Fruit fly (Drosophila melanogaster) whole organism, embryonic: ENCODE data around the gene CG9360.

ENCODE experiments used
- Adf1 ChIP-seq: fragments of 200-800 bp; sonication (Bioruptor generic); IDR thresholded peaks from 2 replicates; pipeline ENCODE4 v1.3.6; 2022; ENCODE audit warnings: missing biosample characterization, missing genetic modification characterization
- CG10366 ChIP-seq: fragments of 200-800 bp; sonication (Bioruptor generic); IDR thresholded peaks from 2 replicates; pipeline ENCODE4 v1.3.6; 2022; ENCODE audit warnings: missing biosample characterization, missing genetic modification characterization
- CG11093 ChIP-seq: fragments of 200-800 bp; sonication (Bioruptor generic); IDR thresholded peaks from 3 replicates; pipeline ENCODE4 v1.3.6; 2022; ENCODE audit warnings: missing biosample characterization, missing genetic modification characterization
- CG11247 ChIP-seq: fragments of 200-800 bp; sonication (Bioruptor generic); IDR thresholded peaks from 2 replicates; pipeline ENCODE4 v1.3.6; 2022; ENCODE audit warnings: missing biosample characterization, missing genetic modification characterization
- CG11504 ChIP-seq: fragments of 200-800 bp; sonication (Bioruptor generic); optimal IDR thresholded peaks from 3 replicates; lab custom pipeline; 2019; ENCODE audit warnings: missing biosample characterization, mild to moderate bottlenecking, missing genetic modification characterization, moderate library complexity
- CG11723 ChIP-seq: fragments of 200-800 bp; sonication (Bioruptor generic); optimal IDR thresholded peaks from 2 replicates; lab custom pipeline; 2017; ENCODE audit warnings: missing biosample characterization, mild to moderate bottlenecking, missing genetic modification characterization
- CG12071 ChIP-seq: fragments of 200-800 bp; sonication (Bioruptor generic); optimal IDR thresholded peaks from 3 replicates; lab custom pipeline; 2018; ENCODE audit warnings: missing biosample characterization, mild to moderate bottlenecking, missing genetic modification characterization
- CG14667 ChIP-seq: fragments of 200-800 bp; sonication (Bioruptor generic); IDR thresholded peaks from 2 replicates; pipeline ENCODE4 v1.3.6; 2022; ENCODE audit warnings: missing biosample characterization, missing genetic modification characterization
- CG15269 ChIP-seq: fragments of 200-800 bp; sonication (Bioruptor generic); optimal IDR thresholded peaks from 2 replicates; lab custom pipeline; 2018; ENCODE audit warnings: missing biosample characterization, mild to moderate bottlenecking, missing genetic modification characterization, moderate library complexity
- CG15479 ChIP-seq: fragments of 200-800 bp; sonication (Bioruptor generic); optimal IDR thresholded peaks from 3 replicates; lab custom pipeline; 2019; ENCODE audit warnings: missing biosample characterization, mild to moderate bottlenecking, missing genetic modification characterization, moderate library complexity
- CG18262 ChIP-seq: fragments of 200-800 bp; optimal IDR thresholded peaks from 3 replicates; lab custom pipeline; 2019; ENCODE audit warnings: missing biosample characterization, mild to moderate bottlenecking, missing genetic modification characterization, moderate library complexity
- CG3163 ChIP-seq: fragments of 200-800 bp; sonication (Bioruptor generic); optimal IDR thresholded peaks from 3 replicates; lab custom pipeline; 2016; ENCODE audit warnings: missing biosample characterization, missing genetic modification characterization
- CG32532 ChIP-seq: fragments of 200-800 bp; sonication (Bioruptor generic); IDR thresholded peaks from 2 replicates; pipeline ENCODE4 v1.3.6; 2022; ENCODE audit warnings: missing biosample characterization, missing genetic modification characterization
- CG32772 ChIP-seq: fragments of 200-800 bp; sonication (Bioruptor generic); IDR thresholded peaks from 2 replicates; pipeline ENCODE4 v1.3.6; 2022; ENCODE audit warnings: missing biosample characterization, missing genetic modification characterization
- CG3726 ChIP-seq: fragments of 200-800 bp; sonication (Bioruptor generic); IDR thresholded peaks from 3 replicates; pipeline ENCODE4, ENCODE4 v1.3.6; 2022; ENCODE audit warnings: missing biosample characterization, missing genetic modification characterization
- CG4360 ChIP-seq: fragments of 200-800 bp; sonication (Bioruptor generic); IDR thresholded peaks from 2 replicates; pipeline ENCODE4 v1.3.6; 2022; ENCODE audit warnings: missing biosample characterization, missing genetic modification characterization
- CG4617 ChIP-seq: fragments of 200-800 bp; sonication (Bioruptor generic); optimal IDR thresholded peaks from 3 replicates; lab custom pipeline; 2016; ENCODE audit warnings: missing biosample characterization, missing genetic modification characterization, borderline replicate concordance
- CG6854 ChIP-seq: fragments of 200-800 bp; sonication (Bioruptor generic); optimal IDR thresholded peaks from 3 replicates; lab custom pipeline; 2017; ENCODE audit warnings: missing biosample characterization, mild to moderate bottlenecking, missing genetic modification characterization
- CG8478 ChIP-seq: fragments of >200 bp; optimal IDR thresholded peaks from 2 replicates; lab custom pipeline; 2018
- CkIIα-i1 ChIP-seq: fragments of 200-800 bp; sonication (Bioruptor generic); IDR thresholded peaks from 2 replicates; pipeline ENCODE4 v1.3.6; 2022; ENCODE audit warnings: missing biosample characterization, missing genetic modification characterization
- Doc2 ChIP-seq: fragments of 200-800 bp; sonication (Bioruptor generic); IDR thresholded peaks from 2 replicates; pipeline ENCODE4 v1.3.6; 2022; ENCODE audit warnings: missing biosample characterization, missing genetic modification characterization
- Doc3 ChIP-seq: fragments of 200-800 bp; sonication (Bioruptor generic); IDR thresholded peaks from 3 replicates; pipeline ENCODE4 v1.3.6; 2022; ENCODE audit warnings: missing biosample characterization, missing genetic modification characterization; ENCODE audit not compliant: partially characterized antibody
- Dp ChIP-seq: fragments of 200-800 bp; sonication (Bioruptor generic); optimal IDR thresholded peaks from 2 replicates; lab custom pipeline; 2018; ENCODE audit warnings: missing biosample characterization, mild to moderate bottlenecking, missing genetic modification characterization, moderate library complexity
- Gug ChIP-seq: fragments of 200-800 bp; sonication (Bioruptor generic); IDR thresholded peaks from 4 replicates; pipeline ENCODE4 v1.3.6; 2022; ENCODE audit warnings: missing biosample characterization, missing genetic modification characterization
- Hand ChIP-seq: fragments of 200-800 bp; sonication (Bioruptor generic); optimal IDR thresholded peaks from 2 replicates; lab custom pipeline; 2017; ENCODE audit warnings: mild to moderate bottlenecking, missing biosample characterization, missing genetic modification reagents, missing genetic modification characterization
- HmgD ChIP-seq: fragments of 200-800 bp; sonication (Bioruptor generic); optimal IDR thresholded peaks from 3 replicates; lab custom pipeline; 2016; ENCODE audit warnings: missing biosample characterization, missing genetic modification characterization
- Hr3 ChIP-seq: fragments of 200-800 bp; sonication (Bioruptor generic); optimal IDR thresholded peaks from 3 replicates; lab custom pipeline; 2016; ENCODE audit warnings: missing biosample characterization, missing genetic modification characterization
- Max ChIP-seq: fragments of 200-800 bp; sonication (Bioruptor generic); optimal IDR thresholded peaks from 2 replicates; lab custom pipeline; 2016; ENCODE audit warnings: missing biosample characterization, mild to moderate bottlenecking, missing genetic modification characterization
- Meics ChIP-seq: fragments of 200-800 bp; sonication (Bioruptor generic); optimal IDR thresholded peaks from 2 replicates; lab custom pipeline; 2017; ENCODE audit warnings: missing biosample characterization, mild to moderate bottlenecking, missing genetic modification characterization
- Mes4 ChIP-seq: fragments of 200-800 bp; sonication (Bioruptor generic); optimal IDR thresholded peaks from 2 replicates; lab custom pipeline; 2016; ENCODE audit warnings: missing biosample characterization, missing genetic modification characterization
- Tbp ChIP-seq: fragments of >200 bp; optimal IDR thresholded peaks from 2 replicates; lab custom pipeline; 2018; ENCODE audit warnings: missing biosample characterization, missing genetic modification characterization
- cg ChIP-seq: fragments of 200-800 bp; sonication (Bioruptor generic); optimal IDR thresholded peaks from 3 replicates; lab custom pipeline; 2019; ENCODE audit warnings: missing biosample characterization, mild to moderate bottlenecking, missing genetic modification characterization, moderate library complexity
- fd64A ChIP-seq: fragments of 200-800 bp; sonication (Bioruptor generic); optimal IDR thresholded peaks from 3 replicates; lab custom pipeline; 2018; ENCODE audit warnings: missing biosample characterization, mild to moderate bottlenecking, missing genetic modification characterization
- grau ChIP-seq: fragments of 200-800 bp; optimal IDR thresholded peaks from 3 replicates; lab custom pipeline; 2019; ENCODE audit warnings: missing biosample characterization, mild to moderate bottlenecking, missing genetic modification characterization, moderate library complexity
- gsb-n ChIP-seq: fragments of 200-800 bp; sonication (Bioruptor generic); optimal IDR thresholded peaks from 3 replicates; lab custom pipeline; 2018; ENCODE audit warnings: missing biosample characterization, mild to moderate bottlenecking, missing genetic modification characterization
- h ChIP-seq: fragments of >200 bp; optimal IDR thresholded peaks from 2 replicates; lab custom pipeline; 2017
- hbn ChIP-seq: fragments of 200-800 bp; sonication (Bioruptor generic); IDR thresholded peaks from 2 replicates; pipeline ENCODE4 v1.3.6; 2022; ENCODE audit warnings: missing biosample characterization, missing genetic modification characterization; ENCODE audit not compliant: partially characterized antibody
- kay ChIP-seq: fragments of 200-800 bp; sonication (Bioruptor generic); optimal IDR thresholded peaks from 2 replicates; lab custom pipeline; 2016; ENCODE audit warnings: missing biosample characterization, missing genetic modification characterization
- maf-S ChIP-seq: fragments of 200-800 bp; sonication (Bioruptor generic); optimal IDR thresholded peaks from 2 replicates; lab custom pipeline; 2016; ENCODE audit warnings: missing biosample characterization, missing genetic modification characterization
- row ChIP-seq: fragments of 200-800 bp; sonication (Bioruptor generic); IDR thresholded peaks from 3 replicates; pipeline ENCODE4 v1.3.6; 2022; ENCODE audit warnings: missing biosample characterization, missing genetic modification characterization
- slou ChIP-seq: fragments of 200-800 bp; sonication (Bioruptor generic); optimal IDR thresholded peaks from 3 replicates; lab custom pipeline; 2016; ENCODE audit warnings: missing biosample characterization, missing genetic modification characterization
- sr ChIP-seq: fragments of 200-800 bp; sonication (Bioruptor generic); IDR thresholded peaks from 3 replicates; pipeline ENCODE4 v1.3.6; 2022; ENCODE audit warnings: missing biosample characterization, missing genetic modification characterization
- sug ChIP-seq: fragments of 200-800 bp; optimal IDR thresholded peaks from 2 replicates; lab custom pipeline; 2019; ENCODE audit warnings: missing biosample characterization, mild to moderate bottlenecking, missing genetic modification characterization, moderate library complexity
- tap ChIP-seq: fragments of 200-800 bp; optimal IDR thresholded peaks from 3 replicates; lab custom pipeline; 2019; ENCODE audit warnings: missing biosample characterization, mild to moderate bottlenecking, missing genetic modification characterization, moderate library complexity
- trem ChIP-seq: fragments of 200-800 bp; optimal IDR thresholded peaks from 3 replicates; lab custom pipeline; 2019; ENCODE audit warnings: missing biosample characterization, mild to moderate bottlenecking, missing genetic modification characterization, moderate library complexity
- vfl ChIP-seq: fragments of 200-800 bp; sonication (Bioruptor generic); optimal IDR thresholded peaks from 2 replicates; lab custom pipeline; 2016; ENCODE audit warnings: missing biosample characterization, missing genetic modification characterization
- wdn ChIP-seq: fragments of 200-800 bp; sonication (Bioruptor generic); IDR thresholded peaks from 2 replicates; pipeline ENCODE4 v1.3.6; 2022; ENCODE audit warnings: missing biosample characterization, missing genetic modification characterization

Gene CG9360

DNA sequence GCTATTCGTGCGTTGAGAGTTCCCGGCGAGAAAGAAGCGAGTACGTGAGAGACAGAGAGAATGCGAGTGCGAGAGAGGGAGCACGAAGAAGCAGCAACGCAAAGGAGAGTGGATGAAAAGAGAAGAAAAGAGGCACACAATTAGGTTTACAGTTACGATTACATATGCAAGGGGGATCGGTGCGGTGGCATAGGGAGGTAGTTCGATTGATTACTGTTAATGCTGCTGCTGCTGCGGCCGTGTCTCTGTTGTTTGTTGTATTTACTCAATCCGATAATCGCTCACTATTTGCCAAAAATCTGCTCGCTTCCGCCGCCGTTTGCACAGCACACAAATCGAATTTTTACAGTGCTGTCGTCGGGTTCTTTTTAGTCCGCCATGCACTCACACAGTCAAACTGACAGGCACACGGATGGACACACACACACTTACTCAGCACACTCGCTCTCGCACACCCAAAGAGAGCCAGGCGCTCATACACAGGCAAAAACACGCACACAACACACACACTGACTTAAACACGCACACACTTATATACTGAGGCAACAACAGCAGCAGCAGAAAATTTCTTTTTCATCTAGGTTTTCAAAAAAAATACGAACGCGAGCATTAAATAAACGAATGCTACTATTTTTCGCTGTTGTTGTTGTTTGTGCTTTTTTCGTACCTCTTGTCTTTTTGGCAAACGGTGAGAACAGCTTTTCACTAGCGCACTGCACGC, 50.4 kb downstream of the CG9360 start (continued):
- TF ChIP-seq CG11247 (GFP tag; lab: Robert Waterston, UW), result no peak
- TF ChIP-seq CG3163 (GFP tag; lab: Kevin White, UChicago), result peak; percentile 62
- no peak for TF ChIP-seq Meics (GFP tag; lab: Kevin White, UChicago)
- peak; percentile 63 for TF ChIP-seq Hand
- TF ChIP-seq gsb-n (tag; lab: Kevin White, UChicago), result no peak
- peak; percentile 86 for TF ChIP-seq CG8478 (lab: Kevin White, UChicago)
- TF ChIP-seq kay (GFP tag; lab: Kevin White, UChicago), result no peak
- no peak for TF ChIP-seq maf-S (GFP tag; lab: Kevin White, UChicago)
- TF ChIP-seq CG10366 (GFP tag; lab: Robert Waterston, UW), result no peak
- TF ChIP-seq CG32532 (GFP tag; lab: Robert Waterston, UW), result 0 out of 2 replicates have a peak, but pooled peaks have one; percentile 24
- TF ChIP-seq HmgD, result no peak
- no peak for TF ChIP-seq tap (tag; lab: Kevin White, UChicago)
- TF ChIP-seq Mes4 (GFP tag; lab: Kevin White, UChicago), result no peak
- TF ChIP-seq CG32772 (GFP tag; lab: Robert Waterston, UW), result no peak
- TF ChIP-seq Dp (GFP tag; lab: Kevin White, UChicago), result no peak
- TF ChIP-seq CG12071 (GFP tag; lab: Kevin White, UChicago), result no peak
- no peak for TF ChIP-seq CkIIα-i1
- TF ChIP-seq row, result 0 out of 3 replicates have a peak, but pooled peaks have one; percentile 7
- no peak for TF ChIP-seq hbn (GFP tag; lab: Robert Waterston, UW)
- no peak for TF ChIP-seq grau (tag; lab: Kevin White, UChicago)
- no peak for TF ChIP-seq Hr3 (GFP tag; lab: Kevin White, UChicago)
- TF ChIP-seq CG3726 (GFP tag; lab: Robert Waterston, UW), result no peak
- no peak for TF ChIP-seq Doc2 (GFP tag; lab: Robert Waterston, UW)
- TF ChIP-seq h, result no peak
- TF ChIP-seq CG18262 (tag; lab: Kevin White, UChicago), result no peak
- no peak for TF ChIP-seq CG14667 (GFP tag; lab: Robert Waterston, UW)
- no peak for TF ChIP-seq Doc3 (GFP tag; lab: Robert Waterston, UW)
- no peak for TF ChIP-seq CG4617
- no peak for TF ChIP-seq CG11093 (GFP tag; lab: Robert Waterston, UW)
- no peak for TF ChIP-seq vfl (GFP tag; lab: Kevin White, UChicago)
- peak; percentile 4; the same call in 1 of the 2 replicates for TF ChIP-seq Adf1 (GFP tag; lab: Robert Waterston, UW)
- no peak for TF ChIP-seq CG11504 (tag; lab: Kevin White, UChicago)
- TF ChIP-seq CG4360 (GFP tag; lab: Robert Waterston, UW), result no peak
- peak; percentile 5 for TF ChIP-seq CG15479 (GFP tag; lab: Kevin White, UChicago)
- TF ChIP-seq CG15269, result no peak
- TF ChIP-seq sr, result no peak
- peak; percentile 7 for TF ChIP-seq sug
- TF ChIP-seq slou (GFP tag; lab: Kevin White, UChicago), result no peak
- no peak for TF ChIP-seq fd64A
- TF ChIP-seq CG11723 (GFP tag; lab: Kevin White, UChicago), result no peak
- peak; percentile 22 for TF ChIP-seq CG6854
- no peak for TF ChIP-seq Max (GFP tag; lab: Kevin White, UChicago)
- no peak for TF ChIP-seq Gug (GFP tag; lab: Robert Waterston, UW)
- no peak for TF ChIP-seq trem (tag; lab: Kevin White, UChicago)
- no peak for TF ChIP-seq Tbp (GFP tag; lab: Kevin White, UChicago)
- TF ChIP-seq cg (GFP tag; lab: Kevin White, UChicago), result peak; percentile 99
- TF ChIP-seq wdn, result no peak
